Fruit fly (Drosophila melanogaster) whole organism: Measurements from ENCODE around the gene CG43445.

ENCODE experiments used
- Dll ChIP-seq: fragments of >200 bp; optimal IDR thresholded peaks from 2 replicates; lab custom pipeline; 2017
- pan ChIP-seq: fragments of >200 bp; optimal IDR thresholded peaks from 2 replicates; lab custom pipeline; 2017

- no peak for TF ChIP-seq Dll (lab: Kevin White, UChicago)
- TF ChIP-seq pan (lab: Kevin White, UChicago), result no peak
Observed at dm6 chr3R:17955737-17956136, 44.6 kb downstream of the CG43445 start.
